Fruit fly (Drosophila melanogaster): ENCODE measurements around the gene Arl2.

Gene Arl2

dm6 chr3R:8356626-8357290, 15.9 kb downstream of the Arl2 start, which contains the start of gene stck (continued):
- TF ChIP-seq CG2889 (GFP tag; IDR thresholded peaks at IDR 0.05) (no peak), klu (GFP tag; IDR thresholded peaks at IDR 0.05) (no peak), lov (optimal IDR thresholded peaks at IDR 0.05) (no peak), lov (GFP tag; IDR thresholded peaks at IDR 0.05) (no peak), ac (GFP tag; optimal IDR thresholded peaks at IDR 0.05) (no peak), CG10565 (GFP tag; optimal IDR thresholded peaks at IDR 0.05) (no peak), Meics (GFP tag; optimal IDR thresholded peaks at IDR 0.05) (no peak), CG8290 (GFP tag; optimal IDR thresholded peaks at IDR 0.05) (no peak), CG8290 (tag; optimal IDR thresholded peaks at IDR 0.05) (peak in 1 of 2 experiments; percentile 27), CG9437 (GFP tag; optimal IDR thresholded peaks at IDR 0.05) (no peak), CG12071 (GFP tag; optimal IDR thresholded peaks at IDR 0.05) (no peak), E2f1 (GFP tag; IDR thresholded peaks at IDR 0.05) (no peak), eve (GFP tag; optimal IDR thresholded peaks at IDR 0.05) (no peak), dm (GFP tag; optimal IDR thresholded peaks at IDR 0.05) (no peak), Pdp1 (GFP tag; optimal IDR thresholded peaks at IDR 0.05) (peak in 1 of 2 experiments; percentile 91), Poxn (GFP tag; IDR thresholded peaks at IDR 0.05) (no peak), Dref (GFP tag; IDR thresholded peaks at IDR 0.05) (peak; percentile 98), toy (GFP tag; IDR thresholded peaks at IDR 0.05) (no peak), disco-r (GFP tag; optimal IDR thresholded peaks at IDR 0.05) (no peak), CG6791 (GFP tag; IDR thresholded peaks at IDR 0.05; ENCODE audit: partially characterized antibody) (peak; percentile 61; the same call in 2 of the 3 replicates), CG7963 (GFP tag; IDR thresholded peaks at IDR 0.05; ENCODE audit: partially characterized antibody) (peak; percentile 74; the same call in 2 of the 3 replicates), CG32772 (GFP tag; IDR thresholded peaks at IDR 0.05) (no peak), zfh2 (GFP tag; optimal IDR thresholded peaks at IDR 0.05) (no peak), Med (GFP tag) (peak; percentile 64), CG3847 (GFP tag; IDR thresholded peaks at IDR 0.05) (no peak), Jarid2 (GFP tag; optimal IDR thresholded peaks at IDR 0.05) (no peak), Dfd (GFP tag; optimal IDR thresholded peaks at IDR 0.05) (no peak), tgo (GFP tag; IDR thresholded peaks at IDR 0.05) (no peak), CG4404 (GFP tag; IDR thresholded peaks at IDR 0.05) (no peak), CG12391 (tag; optimal IDR thresholded peaks at IDR 0.05) (peak; percentile 8), CG10543 (GFP tag; optimal IDR thresholded peaks at IDR 0.05) (peak; percentile 39), fd3F (GFP tag; optimal IDR thresholded peaks at IDR 0.05) (no peak), schlank (tag; optimal IDR thresholded peaks at IDR 0.05) (peak; percentile 25), pros (GFP tag; optimal IDR thresholded peaks at IDR 0.05) (no peak), CG43689 (GFP tag; IDR thresholded peaks at IDR 0.05) (no peak), hbn (GFP tag; IDR thresholded peaks at IDR 0.05; ENCODE audit: partially characterized antibody) (0 out of 2 replicates have a peak, but pooled peaks have one; percentile 45), bcd (GFP tag; optimal IDR thresholded peaks at IDR 0.05) (peak; percentile 4), hb (GFP tag; IDR thresholded peaks at IDR 0.05; ENCODE audit: partially characterized antibody) (no peak), CG13624 (GFP tag; optimal IDR thresholded peaks at IDR 0.05) (peak; percentile 36), HLH4C (GFP tag; IDR thresholded peaks at IDR 0.05; ENCODE audit: partially characterized antibody) (peak; percentile 76), Usf (GFP tag; optimal IDR thresholded peaks at IDR 0.05) (no peak), CG31388 (GFP tag; optimal IDR thresholded peaks at IDR 0.05) (no peak), mam (GFP tag; optimal IDR thresholded peaks at IDR 0.05) (no peak), Sry-β (GFP tag; optimal IDR thresholded peaks at IDR 0.05) (peak; percentile 97), bbx (GFP tag; IDR thresholded peaks at IDR 0.05; ENCODE audit: partially characterized antibody) (peak; percentile 64), sima (GFP tag; optimal IDR thresholded peaks at IDR 0.05) (no peak), CG6254 (GFP tag; optimal IDR thresholded peaks at IDR 0.05) (no peak), run (tag; optimal IDR thresholded peaks at IDR 0.05) (no peak), CG17829 (tag; optimal IDR thresholded peaks at IDR 0.05) (no peak), rib (GFP tag; IDR thresholded peaks at IDR 0.05) (no peak), pita (GFP tag; optimal IDR thresholded peaks at IDR 0.05) (no peak)

Measured in whole organism, embryonic.